Worm (Caenorhabditis elegans) whole organism, young adult: ENCODE data around the gene drh-1.

Experiments used
- B0336.3 ChIP-seq: fragments of 200-800 bp; sonication (Bioruptor generic); IDR thresholded peaks from 2 replicates; pipeline ENCODE4 v1.3.6; 2022; ENCODE audit warnings: missing genetic modification characterization, missing compliant biosample characterization
- C06A6.2 ChIP-seq: fragments of 200-800 bp; sonication (Bioruptor generic); conservative IDR thresholded peaks from 2 replicates; pipeline ENCODE4 v1.3.6; 2022; ENCODE audit warnings: missing genetic modification characterization, missing compliant biosample characterization
- F33H1.4 ChIP-seq: fragments of 200-800 bp; sonication (Bioruptor generic); IDR thresholded peaks from 2 replicates; pipeline ENCODE4 v1.3.6; 2022; ENCODE audit warnings: missing genetic modification reagents, missing genetic modification characterization, missing compliant biosample characterization
- F39B2.1 ChIP-seq: fragments of 200-800 bp; sonication (Bioruptor generic); IDR thresholded peaks from 2 replicates; pipeline ENCODE4 v1.3.6; 2022; ENCODE audit warnings: missing genetic modification reagents, missing genetic modification characterization, missing compliant biosample characterization
- F49E8.2 ChIP-seq: sonication (generic microtip); optimal IDR thresholded peaks from 3 replicates; lab custom pipeline; 2017; ENCODE audit warnings: missing genetic modification characterization, mild to moderate bottlenecking, missing compliant biosample characterization, antibody characterized with exemption, moderate library complexity; ENCODE audit not compliant: insufficient read depth
- Y79H2A.3 ChIP-seq: fragments of 200-800 bp; sonication (Bioruptor generic); conservative IDR thresholded peaks from 2 replicates; pipeline ENCODE4 v1.3.6; 2022; ENCODE audit warnings: missing genetic modification reagents, missing genetic modification characterization, missing compliant biosample characterization
- akir-1 ChIP-seq: fragments of 200-800 bp; sonication (Bioruptor generic); optimal IDR thresholded peaks from 2 replicates; lab custom pipeline; 2018; ENCODE audit warnings: mild to moderate bottlenecking, missing genetic modification characterization, moderate library complexity, missing compliant biosample characterization
- aptf-2 ChIP-seq: fragments of 200-800 bp; sonication (Bioruptor generic); conservative IDR thresholded peaks from 2 replicates; pipeline ENCODE4 v1.3.6; 2022; ENCODE audit warnings: missing genetic modification reagents, missing genetic modification characterization, missing compliant biosample characterization
- aptf-3 ChIP-seq: fragments of 200-800 bp; sonication (Bioruptor generic); IDR thresholded peaks from 2 replicates; pipeline ENCODE4 v1.3.6; 2022; ENCODE audit warnings: missing genetic modification characterization, missing compliant biosample characterization
- atf-7 ChIP-seq: sonication (generic microtip); optimal IDR thresholded peaks from 2 replicates; lab custom pipeline; 2017; ENCODE audit warnings: mild to moderate bottlenecking, missing genetic modification characterization, missing compliant biosample characterization
- attf-3 ChIP-seq: fragments of 200-800 bp; sonication (Bioruptor generic); conservative IDR thresholded peaks from 2 replicates; pipeline ENCODE4 v1.3.6; 2022; ENCODE audit warnings: missing genetic modification reagents, missing genetic modification characterization, missing compliant biosample characterization
- bed-1 ChIP-seq: fragments of 200-800 bp; sonication (Bioruptor generic); IDR thresholded peaks from 2 replicates; pipeline ENCODE4 v1.3.6; 2022; ENCODE audit warnings: missing genetic modification reagents, missing genetic modification characterization, missing compliant biosample characterization
- bed-2 ChIP-seq: fragments of 200-800 bp; sonication (Bioruptor generic); IDR thresholded peaks from 2 replicates; pipeline ENCODE4 v1.3.6; 2022; ENCODE audit warnings: missing genetic modification reagents, missing genetic modification characterization, missing compliant biosample characterization
- cebp-2 ChIP-seq: fragments of 200-800 bp; sonication (Bioruptor generic); IDR thresholded peaks from 2 replicates; pipeline ENCODE4 v1.3.6; 2022; ENCODE audit warnings: missing genetic modification characterization, missing compliant biosample characterization
- ceh-27 ChIP-seq: fragments of 200-800 bp; sonication (Bioruptor generic); optimal IDR thresholded peaks from 2 replicates; lab custom pipeline; 2018; ENCODE audit warnings: mild to moderate bottlenecking, missing genetic modification characterization, moderate library complexity, missing compliant biosample characterization
- ceh-91 ChIP-seq: fragments of 200-800 bp; sonication (Bioruptor generic); IDR thresholded peaks from 2 replicates; pipeline ENCODE4 v1.3.6; 2022; ENCODE audit warnings: missing genetic modification reagents, missing genetic modification characterization, missing compliant biosample characterization
- ekl-4 ChIP-seq: fragments of 200-800 bp; sonication (Bioruptor generic); IDR thresholded peaks from 2 replicates; pipeline ENCODE4 v1.3.6; 2022; ENCODE audit warnings: missing genetic modification reagents, missing genetic modification characterization, missing compliant biosample characterization
- hlh-12 ChIP-seq: sonication (generic microtip); optimal IDR thresholded peaks from 2 replicates; lab custom pipeline; 2016; ENCODE audit warnings: missing genetic modification characterization, missing compliant biosample characterization
- hrde-1 ChIP-seq: sonication (generic microtip); optimal IDR thresholded peaks from 2 replicates; lab custom pipeline; 2016; ENCODE audit warnings: missing genetic modification characterization, mild to moderate bottlenecking, missing compliant biosample characterization, moderate library complexity, missing genotype, missing genetic modification reagents, borderline replicate concordance
- lag-1 ChIP-seq: fragments of 200-800 bp; sonication (Bioruptor generic); IDR thresholded peaks from 2 replicates; pipeline ENCODE4 v1.3.6; 2022; ENCODE audit warnings: missing genetic modification reagents, missing genetic modification characterization, missing compliant biosample characterization
- let-526 ChIP-seq: fragments of 200-800 bp; sonication (Bioruptor generic); IDR thresholded peaks from 2 replicates; pipeline ENCODE4 v1.3.6; 2022; ENCODE audit warnings: missing genetic modification reagents, missing genetic modification characterization, missing compliant biosample characterization
- lin-54 ChIP-seq: fragments of 200-800 bp; sonication (Bioruptor generic); optimal IDR thresholded peaks from 2 replicates; lab custom pipeline; 2018; ENCODE audit warnings: mild to moderate bottlenecking, missing genetic modification characterization, missing compliant biosample characterization
- lir-1 ChIP-seq: fragments of 200-800 bp; sonication (Bioruptor generic); conservative IDR thresholded peaks from 2 replicates; pipeline ENCODE4 v1.3.6; 2022; ENCODE audit warnings: missing genetic modification reagents, missing genetic modification characterization, missing compliant biosample characterization
- madf-6 ChIP-seq: fragments of 200-800 bp; sonication (Bioruptor generic); IDR thresholded peaks from 2 replicates; pipeline ENCODE4 v1.3.6; 2022; ENCODE audit warnings: missing genetic modification reagents, missing genetic modification characterization, missing compliant biosample characterization
- repo-1 ChIP-seq: sonication (generic microtip); optimal IDR thresholded peaks from 2 replicates; lab custom pipeline; 2017; ENCODE audit warnings: mild to moderate bottlenecking, missing genetic modification characterization, missing compliant biosample characterization
- rpc-1 ChIP-seq, 2 experiments: fragments of 150-350 bp in 1 of 2; sonication (generic microtip) in 1 of 2; optimal IDR thresholded peaks; 2 replicates each; lab custom pipeline; 2014 to 2018; ENCODE audit warnings: missing biosample characterization in 1 of 2, missing genetic modification characterization in 1 of 2, missing genetic modification reagents in 1 of 2, missing genotype in 1 of 2
- snpc-1.1 ChIP-seq: sonication (generic microtip); optimal IDR thresholded peaks from 2 replicates; lab custom pipeline; 2017; ENCODE audit warnings: missing genetic modification characterization, mild to moderate bottlenecking, missing compliant biosample characterization, antibody characterized with exemption, moderate library complexity, missing genotype, missing genetic modification reagents; ENCODE audit not compliant: insufficient read depth
- snpc-1.3 ChIP-seq: sonication (generic microtip); optimal IDR thresholded peaks from 2 replicates; lab custom pipeline; 2017; ENCODE audit warnings: missing genetic modification characterization, mild to moderate bottlenecking, missing compliant biosample characterization, antibody characterized with exemption, moderate library complexity, missing genotype, missing genetic modification reagents; ENCODE audit not compliant: insufficient read depth
- snpc-3.4 ChIP-seq: sonication (generic microtip); optimal IDR thresholded peaks from 2 replicates; lab custom pipeline; 2017; ENCODE audit warnings: missing genetic modification characterization, mild to moderate bottlenecking, missing compliant biosample characterization, antibody characterized with exemption, moderate library complexity, missing genotype, missing genetic modification reagents
- snpc-4 ChIP-seq, 5 experiments: fragments of 150-350 bp in 1 of 5; sonication (generic microtip) in 4 of 5; optimal IDR thresholded peaks; 2 replicates each; lab custom pipeline; 2014 to 2018; ENCODE audit warnings: missing genetic modification characterization in 5 of 5, missing biosample characterization in 3 of 5, antibody characterized with exemption in 2 of 5, mild to moderate bottlenecking in 2 of 5, missing compliant biosample characterization in 2 of 5, missing genotype in 2 of 5, moderate library complexity in 2 of 5, missing genetic modification reagents in 1 of 5
- tbp1 ChIP-seq: fragments of 200-800 bp; sonication (Bioruptor generic); optimal IDR thresholded peaks from 2 replicates; lab custom pipeline; 2018; ENCODE audit warnings: mild to moderate bottlenecking, missing genetic modification characterization, missing compliant biosample characterization
- tlf-1 ChIP-seq: fragments of 200-800 bp; sonication (Bioruptor generic); optimal IDR thresholded peaks from 2 replicates; lab custom pipeline; 2018; ENCODE audit warnings: mild to moderate bottlenecking, missing genetic modification characterization, missing compliant biosample characterization
- unc-62 ChIP-seq: fragments of 150-350 bp; optimal IDR thresholded peaks from 2 replicates; lab custom pipeline; 2014; ENCODE audit warnings: missing biosample characterization, missing genetic modification reagents, missing genetic modification characterization
- ztf-18 ChIP-seq: sonication (generic microtip); optimal IDR thresholded peaks from 2 replicates; lab custom pipeline; 2016; ENCODE audit warnings: missing genotype, mild to moderate bottlenecking, missing genetic modification characterization, missing compliant biosample characterization
- ztf-28 ChIP-seq: fragments of 200-800 bp; sonication (Bioruptor generic); IDR thresholded peaks from 2 replicates; pipeline ENCODE4 v1.3.6; 2022; ENCODE audit warnings: missing genetic modification reagents, missing genetic modification characterization, missing compliant biosample characterization

Gene drh-1

DNA sequence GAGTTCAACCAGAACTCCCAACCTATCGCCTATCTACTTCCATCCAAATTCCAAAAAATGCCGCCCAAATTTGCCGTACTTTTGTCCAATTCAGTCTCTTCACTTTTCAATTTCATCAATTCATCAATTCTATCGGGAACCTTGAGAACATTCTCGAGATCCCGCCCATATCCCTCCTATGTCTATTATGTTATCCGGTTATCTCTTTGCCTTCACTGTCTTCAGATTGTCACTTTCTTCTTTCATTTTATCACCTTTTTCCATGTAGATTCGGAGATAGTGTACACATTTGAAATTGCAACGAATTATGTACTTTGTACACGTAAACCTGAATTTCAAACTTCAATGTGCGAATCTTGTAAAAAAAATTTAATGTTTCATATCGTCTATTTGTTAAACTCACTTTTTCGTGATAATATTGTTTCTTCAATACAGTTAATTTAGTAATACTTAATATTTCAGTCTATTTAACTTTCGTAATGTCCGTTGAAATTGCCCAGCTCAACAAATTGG lies 44.4 kb upstream of the drh-1 start, which contains the start of gene C01B10.11:
TSS of gene C01B10.11 (plus strand) at position 463 of the 513 bp plus-strand sequence.
- no peak for TF ChIP-seq repo-1 (tag; lab: Kevin White, UChicago)
- no peak for TF ChIP-seq tlf-1 (GFP tag; lab: Kevin White, UChicago)
- no peak for TF ChIP-seq aptf-3 (GFP tag; lab: Robert Waterston, UW)
- TF ChIP-seq ztf-18 (tag; lab: Kevin White, UChicago), result no peak
- TF ChIP-seq F39B2.1, result no peak
- TF ChIP-seq B0336.3 (GFP tag; lab: Robert Waterston, UW), result no peak

DNA sequence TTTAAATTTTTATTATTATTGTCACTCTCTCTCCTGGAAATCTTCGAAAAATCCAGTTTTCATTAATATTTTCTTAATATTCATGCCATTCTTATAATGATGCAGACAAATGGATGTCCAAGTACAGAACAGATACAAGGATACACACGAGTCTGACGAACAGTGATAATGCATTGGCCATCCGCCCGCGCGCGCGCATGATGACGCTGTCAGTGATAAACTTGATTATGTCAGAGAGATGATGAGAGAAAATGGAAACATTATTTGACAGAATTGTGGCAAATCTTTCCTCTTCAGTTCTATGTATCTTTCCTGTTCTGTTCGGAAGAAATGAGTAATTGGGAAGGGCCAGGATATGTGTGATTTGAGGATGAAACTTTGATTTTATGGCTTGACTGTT lies 42.6 kb upstream of the drh-1 start:
- no peak for TF ChIP-seq ceh-27 (GFP tag; lab: Kevin White, UChicago)
- TF ChIP-seq aptf-2, result no peak
- no peak for TF ChIP-seq rpc-1 (optimal IDR thresholded peaks at IDR 0.05; lab: Kevin White, UChicago)
- TF ChIP-seq rpc-1 (tag; optimal IDR thresholded peaks at IDR 0.05; lab: Kevin White, UChicago), result no peak
- TF ChIP-seq hlh-12, result no peak
- TF ChIP-seq snpc-1.3 (tag; lab: Kevin White, UChicago), result no peak
- no peak for TF ChIP-seq snpc-3.4
- no peak for TF ChIP-seq F33H1.4 (GFP tag; lab: Robert Waterston, UW)
- no peak for TF ChIP-seq cebp-2
- no peak for TF ChIP-seq attf-3 (GFP tag; lab: Robert Waterston, UW)
- TF ChIP-seq unc-62 (GFP tag; lab: Kevin White, UChicago), result no peak
- no peak for TF ChIP-seq snpc-1.1 (tag; lab: Kevin White, UChicago)
- no peak for TF ChIP-seq bed-1 (GFP tag; lab: Robert Waterston, UW)
- no peak for TF ChIP-seq lir-1 (GFP tag; lab: Robert Waterston, UW)
- TF ChIP-seq madf-6 (GFP tag; lab: Robert Waterston, UW), result no peak
- no peak for TF ChIP-seq ceh-91 (GFP tag; lab: Robert Waterston, UW)
- TF ChIP-seq ztf-28 (GFP tag; lab: Robert Waterston, UW), result no peak
- TF ChIP-seq C06A6.2 (GFP tag; lab: Robert Waterston, UW), result no peak

ce11 chrIV:6653663-6654201 lies 40.6 kb upstream of the drh-1 start:
- TF ChIP-seq snpc-1.3 (tag; lab: Kevin White, UChicago), result no peak
- TF ChIP-seq bed-2 (GFP tag; lab: Robert Waterston, UW), result no peak
- TF ChIP-seq F49E8.2 (tag; lab: Kevin White, UChicago), result no peak
- TF ChIP-seq atf-7 (tag; lab: Kevin White, UChicago), result no peak
- TF ChIP-seq Y79H2A.3 (GFP tag; lab: Robert Waterston, UW), result no peak
- no peak for TF ChIP-seq snpc-4 (GFP tag; optimal IDR thresholded peaks at IDR 0.05; lab: Kevin White, UChicago)
- TF ChIP-seq snpc-4 (tag; optimal IDR thresholded peaks at IDR 0.05; lab: Kevin White, UChicago), result no peak
- no peak for TF ChIP-seq lag-1
- TF ChIP-seq lin-54 (GFP tag; lab: Kevin White, UChicago), result no peak
- no peak for TF ChIP-seq let-526
- TF ChIP-seq akir-1 (GFP tag; lab: Kevin White, UChicago), result no peak
- TF ChIP-seq aptf-3 (GFP tag; lab: Robert Waterston, UW), result no peak
- TF ChIP-seq hrde-1, result no peak
- no peak for TF ChIP-seq tbp1 (GFP tag; lab: Kevin White, UChicago)
- TF ChIP-seq ekl-4 (GFP tag; lab: Robert Waterston, UW), result no peak
